Fruit fly (Drosophila melanogaster): ENCODE results near the gene CG34427.

The CG34427 gene

DNA sequence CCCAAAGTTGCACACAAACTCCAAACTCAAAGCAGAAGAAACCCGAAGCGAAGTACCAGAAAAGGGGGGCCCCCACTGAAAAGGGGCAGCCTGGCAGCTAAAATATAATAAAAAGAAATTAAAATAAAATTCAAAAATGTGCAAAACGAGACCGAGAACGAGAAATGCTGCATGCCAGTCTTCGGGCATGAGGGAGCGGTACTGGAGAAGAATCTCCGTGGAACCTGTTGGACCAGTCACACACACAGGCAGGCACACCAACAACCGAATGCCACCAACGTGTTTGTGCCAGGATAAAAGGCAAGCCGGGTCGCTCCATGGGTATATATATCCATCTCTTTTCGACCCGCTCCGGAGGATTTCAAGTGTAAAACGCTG is 20.5 kb downstream of the CG34427 start:
- TF ChIP-seq HLH106 (tag; optimal IDR thresholded peaks at IDR 0.05) (no peak), woc (GFP tag; optimal IDR thresholded peaks at IDR 0.05) (no peak), Vsx2 (GFP tag; optimal IDR thresholded peaks at IDR 0.05; ENCODE audit: partially characterized antibody) (peak; percentile 84), psq (GFP tag; optimal IDR thresholded peaks at IDR 0.05) (peak; percentile 32), brk (GFP tag; optimal IDR thresholded peaks at IDR 0.05) (peak; percentile 74), pan (optimal IDR thresholded peaks at IDR 0.05) (no peak), Rel (GFP tag; optimal IDR thresholded peaks at IDR 0.05) (peak; percentile 78), Rel (tag; optimal IDR thresholded peaks at IDR 0.05) (peak; percentile 94), Dif (GFP tag; optimal IDR thresholded peaks at IDR 0.05; ENCODE audit: partially characterized antibody) (peak; percentile 76), CrebA (GFP tag; optimal IDR thresholded peaks at IDR 0.05; ENCODE audit: borderline replicate concordance) (peak; percentile 68), dl (GFP tag; optimal IDR thresholded peaks at IDR 0.05; ENCODE audit: insufficient read depth in 1 of 2, partially characterized antibody in 2 of 2) (peak in 1 of 2 experiments; percentile 44), br (GFP tag; optimal IDR thresholded peaks at IDR 0.05) (peak; percentile 6), sage (GFP tag; optimal IDR thresholded peaks at IDR 0.05) (peak; percentile 50), Sp1 (GFP tag; optimal IDR thresholded peaks at IDR 0.05) (no peak)

DNA sequence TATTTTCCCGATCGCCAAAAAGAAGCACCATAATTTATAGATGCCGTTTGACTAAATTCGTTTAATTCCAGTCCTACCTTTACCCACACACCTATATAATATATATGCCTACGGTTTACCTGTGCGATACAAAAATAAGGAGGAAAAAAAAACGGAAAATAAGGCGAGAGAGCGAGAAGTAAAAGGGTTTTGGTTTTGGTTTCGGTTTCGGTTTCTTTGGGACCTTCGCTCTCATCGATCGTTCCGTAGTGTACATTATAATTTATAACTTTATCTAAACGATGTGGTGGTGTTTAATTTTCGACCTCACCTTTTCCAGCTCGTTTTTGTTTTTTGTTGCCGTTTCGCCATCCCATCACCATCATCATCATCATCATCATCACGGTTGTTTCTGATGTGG is 21.0 kb downstream of the CG34427 start:
- TF ChIP-seq CrebA (GFP tag; optimal IDR thresholded peaks at IDR 0.05; ENCODE audit: borderline replicate concordance) (peak; percentile 35), Hr83 (GFP tag; optimal IDR thresholded peaks at IDR 0.05; ENCODE audit: poor library complexity, severe bottlenecking) (no peak), psq (GFP tag; optimal IDR thresholded peaks at IDR 0.05) (peak; percentile 50), Rel (GFP tag; optimal IDR thresholded peaks at IDR 0.05) (peak; percentile 35), Rel (tag; optimal IDR thresholded peaks at IDR 0.05) (no peak), Hnf4 (GFP tag; optimal IDR thresholded peaks at IDR 0.05) (peak; percentile 30), woc (GFP tag; optimal IDR thresholded peaks at IDR 0.05) (peak; percentile 2), sage (GFP tag; optimal IDR thresholded peaks at IDR 0.05) (peak; percentile 55), Jra (GFP tag; optimal IDR thresholded peaks at IDR 0.05) (no peak)

DNA sequence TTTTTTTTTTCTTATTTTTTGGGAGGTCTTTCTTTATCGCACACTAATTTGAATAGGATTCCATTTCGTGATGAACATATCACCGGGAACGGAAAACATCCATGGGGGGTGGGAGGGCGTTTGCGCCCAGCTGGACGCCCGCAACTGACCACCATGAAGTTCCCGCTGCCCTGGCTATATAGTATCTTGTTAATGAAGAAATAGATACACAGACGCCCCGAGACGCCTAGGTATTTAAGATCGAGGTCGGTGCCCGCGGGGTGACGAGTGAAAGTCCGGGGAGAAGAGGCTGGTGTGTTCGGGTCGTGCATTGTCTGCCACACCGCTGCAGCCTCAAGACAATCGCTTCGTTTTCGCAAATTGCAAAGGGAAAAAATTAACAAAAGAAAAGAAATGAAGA is 21.5 kb downstream of the CG34427 start:
- TF ChIP-seq Myc (optimal IDR thresholded peaks at IDR 0.05) (no peak), ey (GFP tag; optimal IDR thresholded peaks at IDR 0.05) (no peak), dmrt93B (GFP tag; optimal IDR thresholded peaks at IDR 0.05) (no peak), Hr83 (GFP tag; optimal IDR thresholded peaks at IDR 0.05; ENCODE audit: poor library complexity, severe bottlenecking) (no peak), Hr78 (GFP tag; optimal IDR thresholded peaks at IDR 0.05) (no peak), woc (GFP tag; optimal IDR thresholded peaks at IDR 0.05) (no peak), fru (GFP tag; optimal IDR thresholded peaks at IDR 0.05) (no peak), Jra (GFP tag; optimal IDR thresholded peaks at IDR 0.05) (no peak), rgr (GFP tag; optimal IDR thresholded peaks at IDR 0.05) (no peak), Rel (GFP tag; optimal IDR thresholded peaks at IDR 0.05) (no peak), Rel (tag; optimal IDR thresholded peaks at IDR 0.05) (no peak), pan (optimal IDR thresholded peaks at IDR 0.05) (no peak), Vsx2 (GFP tag; optimal IDR thresholded peaks at IDR 0.05; ENCODE audit: partially characterized antibody) (no peak)

DNA sequence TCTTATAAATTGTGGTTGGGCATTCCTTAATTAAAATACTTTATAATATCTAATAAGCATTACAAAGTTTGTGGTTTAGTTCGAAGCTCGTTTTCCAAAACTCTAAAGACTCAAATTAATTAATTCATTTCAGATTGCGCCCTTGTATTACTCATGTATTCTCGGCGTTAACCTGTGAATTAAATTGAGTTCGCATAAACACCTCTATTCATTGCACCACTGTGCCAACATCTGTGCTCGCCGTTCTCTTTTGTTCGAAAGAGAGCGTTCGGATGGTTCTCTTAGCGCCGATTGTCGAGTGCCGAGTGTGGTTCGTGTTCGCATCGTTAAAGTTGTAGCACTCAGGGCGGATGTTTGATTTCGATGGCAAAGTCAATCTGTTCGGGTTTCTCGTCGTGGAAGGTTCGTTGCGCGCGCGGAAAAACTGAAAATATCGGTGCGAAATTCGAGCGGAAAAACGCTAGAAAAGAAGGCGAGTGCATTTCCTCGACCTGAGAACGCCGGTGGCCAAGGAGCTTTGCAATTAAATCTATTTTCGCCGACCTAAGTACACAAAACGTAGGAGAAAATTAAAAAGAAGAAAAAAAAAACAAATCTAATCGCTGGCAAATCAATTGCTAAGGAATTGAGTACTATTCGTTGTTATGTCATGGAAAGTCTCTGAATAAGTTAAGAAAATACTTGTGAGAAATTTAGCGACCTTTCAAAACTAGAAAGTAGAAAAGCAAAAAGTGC is 22.7 kb downstream of the CG34427 start, which contains the start of gene dally:
TSS of gene dally (plus strand) at position 373 of the 735 bp plus-strand sequence.
- TF ChIP-seq sv (GFP tag; optimal IDR thresholded peaks at IDR 0.05) (no peak), N (GFP tag; optimal IDR thresholded peaks at IDR 0.05) (no peak), dmrt93B (GFP tag; optimal IDR thresholded peaks at IDR 0.05) (no peak), brk (GFP tag; optimal IDR thresholded peaks at IDR 0.05) (peak; percentile 24), ey (GFP tag; optimal IDR thresholded peaks at IDR 0.05) (no peak), sage (GFP tag; optimal IDR thresholded peaks at IDR 0.05) (peak; percentile 75), Mio (GFP tag; optimal IDR thresholded peaks at IDR 0.05) (no peak), Hnf4 (GFP tag; optimal IDR thresholded peaks at IDR 0.05) (no peak), OdsH (GFP tag; optimal IDR thresholded peaks at IDR 0.05) (no peak), Dfd (GFP tag; optimal IDR thresholded peaks at IDR 0.05) (no peak), dsf (GFP tag; optimal IDR thresholded peaks at IDR 0.05; ENCODE audit: borderline replicate concordance) (no peak), GATAd (GFP tag; optimal IDR thresholded peaks at IDR 0.05) (no peak), dl (GFP tag; optimal IDR thresholded peaks at IDR 0.05; ENCODE audit: insufficient read depth in 1 of 2, partially characterized antibody in 2 of 2) (peak; percentile 77 to 85), psq (GFP tag; optimal IDR thresholded peaks at IDR 0.05) (no peak), Hr78 (GFP tag; optimal IDR thresholded peaks at IDR 0.05) (no peak), tai (GFP tag; optimal IDR thresholded peaks at IDR 0.05) (no peak), Myc (optimal IDR thresholded peaks at IDR 0.05) (no peak), HLH106 (tag; optimal IDR thresholded peaks at IDR 0.05) (no peak), Sp1 (GFP tag; optimal IDR thresholded peaks at IDR 0.05) (peak; percentile 43), CG32264 (GFP tag; optimal IDR thresholded peaks at IDR 0.05) (no peak), CG9705 (GFP tag; optimal IDR thresholded peaks at IDR 0.05) (no peak), Rel (GFP tag; optimal IDR thresholded peaks at IDR 0.05) (peak; percentile 38), Rel (tag; optimal IDR thresholded peaks at IDR 0.05) (peak; percentile 38), lola (GFP tag; optimal IDR thresholded peaks at IDR 0.05) (no peak), woc (GFP tag; optimal IDR thresholded peaks at IDR 0.05) (peak; percentile 74), Dif (GFP tag; optimal IDR thresholded peaks at IDR 0.05; ENCODE audit: partially characterized antibody) (peak; percentile 87), foxo (GFP tag; optimal IDR thresholded peaks at IDR 0.05) (peak; percentile 20 to 25), jim (GFP tag; optimal IDR thresholded peaks at IDR 0.05) (peak; percentile 26), Vsx2 (GFP tag; optimal IDR thresholded peaks at IDR 0.05; ENCODE audit: partially characterized antibody) (peak; percentile 42), pan (optimal IDR thresholded peaks at IDR 0.05) (no peak), Abd-B (GFP tag; optimal IDR thresholded peaks at IDR 0.05) (no peak), Jra (GFP tag; optimal IDR thresholded peaks at IDR 0.05) (no peak), br (GFP tag; optimal IDR thresholded peaks at IDR 0.05) (peak; percentile 29), Hr83 (GFP tag; optimal IDR thresholded peaks at IDR 0.05; ENCODE audit: poor library complexity, severe bottlenecking) (peak; percentile 58), h (GFP tag; optimal IDR thresholded peaks at IDR 0.05) (peak; percentile 11)

Data from whole organism, wandering third instar larva.